Worm (Caenorhabditis elegans): Measurements from ENCODE around the gene T23D5.3.

The T23D5.3 gene

DNA sequence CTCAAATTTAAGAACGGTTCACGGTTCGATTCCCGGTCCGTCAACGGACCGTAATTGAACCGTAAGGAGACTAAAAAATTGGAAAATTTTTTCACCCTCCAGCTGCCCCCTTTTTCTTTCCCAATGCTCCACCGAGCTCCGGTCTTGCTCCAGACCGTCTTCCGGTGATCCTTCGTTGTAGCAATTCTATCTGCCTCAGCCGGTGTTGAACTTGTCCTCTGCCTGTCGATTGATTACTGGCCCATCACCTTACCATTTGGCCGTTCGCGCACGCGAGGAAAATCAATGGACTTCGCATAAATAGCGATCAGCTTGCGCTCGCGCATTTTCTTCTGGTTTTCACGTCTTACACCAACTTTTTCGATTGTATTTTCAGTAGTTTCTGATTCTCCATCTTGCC lies 33.9 kb upstream of the T23D5.3 start (continued):
- peak; percentile 76 for TF ChIP-seq Y53F4B.3 (GFP tag; IDR thresholded peaks at IDR 0.05)
- peak; percentile 19 for TF ChIP-seq nhr-90 (tag; optimal IDR thresholded peaks at IDR 0.05)
- TF ChIP-seq Y95B8A.8 (GFP tag; IDR thresholded peaks at IDR 0.05), result peak; percentile 69; the same call in 1 of the 2 replicates
- 0 out of 2 replicates have a peak, but pooled peaks have one; percentile 35 for TF ChIP-seq attf-3 (GFP tag; conservative IDR thresholded peaks at IDR 0.05)
- peak; percentile 60 for TF ChIP-seq B0261.1 (tag; optimal IDR thresholded peaks at IDR 0.05)
- peak; percentile 53 for TF ChIP-seq B0019.2 (GFP tag; conservative IDR thresholded peaks at IDR 0.05)
- TF ChIP-seq cebp-2 (GFP tag; IDR thresholded peaks at IDR 0.05), result peak; percentile 94; the same call in 1 of the 2 replicates
- peak; percentile 65 for TF ChIP-seq hmg-1.2 (GFP tag; IDR thresholded peaks at IDR 0.05)
- TF ChIP-seq rcor-1 (GFP tag; IDR thresholded peaks at IDR 0.05), result peak; percentile 80
- peak; percentile 85 for TF ChIP-seq ekl-4 (GFP tag; IDR thresholded peaks at IDR 0.05)
- peak; percentile 74 for TF ChIP-seq F39B2.1 (GFP tag; IDR thresholded peaks at IDR 0.05)
- peak; percentile 17 for TF ChIP-seq hrde-1 (tag; optimal IDR thresholded peaks at IDR 0.05; ENCODE audit: borderline replicate concordance)
- peak; percentile 72; the same call in 1 of the 2 replicates for TF ChIP-seq ztf-25 (GFP tag; IDR thresholded peaks at IDR 0.05)
- peak; percentile 87 for TF ChIP-seq nfyb-1 (GFP tag; IDR thresholded peaks at IDR 0.05)
- 0 out of 2 replicates have a peak, but pooled peaks have one; percentile 37 for TF ChIP-seq lir-1 (GFP tag; conservative IDR thresholded peaks at IDR 0.05)
- TF ChIP-seq madf-6 (GFP tag; IDR thresholded peaks at IDR 0.05), result peak; percentile 79
- TF ChIP-seq sea-2 (GFP tag; IDR thresholded peaks at IDR 0.05), result 0 out of 2 replicates have a peak, but pooled peaks have one; percentile 60
- TF ChIP-seq mes-4 (tag; optimal IDR thresholded peaks at IDR 0.05), result peak; percentile 22
- peak; percentile 27; the same call in 1 of the 2 replicates for TF ChIP-seq F33H1.4 (GFP tag; IDR thresholded peaks at IDR 0.05)
- TF ChIP-seq tbp1 (GFP tag; optimal IDR thresholded peaks at IDR 0.05), result peak; percentile 82
- TF ChIP-seq ceh-58 (GFP tag; IDR thresholded peaks at IDR 0.05), result peak; percentile 91
- peak; percentile 75 for TF ChIP-seq hmg-20 (GFP tag; IDR thresholded peaks at IDR 0.05)
- TF ChIP-seq bed-1 (GFP tag; IDR thresholded peaks at IDR 0.05), result peak; percentile 84; the same call in 1 of the 2 replicates
- peak; percentile 80 for TF ChIP-seq ztf-18 (tag; optimal IDR thresholded peaks at IDR 0.05)
- peak; percentile 84 for TF ChIP-seq C17E4.6 (GFP tag; IDR thresholded peaks at IDR 0.05)
- TF ChIP-seq Y53G8AR.9 (GFP tag; conservative IDR thresholded peaks at IDR 0.05), result peak; percentile 84
- TF ChIP-seq ceh-40 (GFP tag; IDR thresholded peaks at IDR 0.05), result 0 out of 2 replicates have a peak, but pooled peaks have one; percentile 40
- TF ChIP-seq egl-44 (GFP tag; IDR thresholded peaks at IDR 0.05), result peak; percentile 95
- peak; percentile 99 for TF ChIP-seq lin-26 (GFP tag; IDR thresholded peaks at IDR 0.05)
- TF ChIP-seq attf-6 (GFP tag; IDR thresholded peaks at IDR 0.05), result peak; percentile 89
- peak; percentile 83 for TF ChIP-seq dox-1 (GFP tag; IDR thresholded peaks at IDR 0.05)
- TF ChIP-seq Y56A3A.18 (GFP tag; IDR thresholded peaks at IDR 0.05), result peak; percentile 66
- TF ChIP-seq nhr-120 (GFP tag; IDR thresholded peaks at IDR 0.05), result peak; percentile 86; the same call in 1 of the 2 replicates
- TF ChIP-seq F37B4.10 (GFP tag; IDR thresholded peaks at IDR 0.05), result peak; percentile 89; the same call in 1 of the 2 replicates

DNA sequence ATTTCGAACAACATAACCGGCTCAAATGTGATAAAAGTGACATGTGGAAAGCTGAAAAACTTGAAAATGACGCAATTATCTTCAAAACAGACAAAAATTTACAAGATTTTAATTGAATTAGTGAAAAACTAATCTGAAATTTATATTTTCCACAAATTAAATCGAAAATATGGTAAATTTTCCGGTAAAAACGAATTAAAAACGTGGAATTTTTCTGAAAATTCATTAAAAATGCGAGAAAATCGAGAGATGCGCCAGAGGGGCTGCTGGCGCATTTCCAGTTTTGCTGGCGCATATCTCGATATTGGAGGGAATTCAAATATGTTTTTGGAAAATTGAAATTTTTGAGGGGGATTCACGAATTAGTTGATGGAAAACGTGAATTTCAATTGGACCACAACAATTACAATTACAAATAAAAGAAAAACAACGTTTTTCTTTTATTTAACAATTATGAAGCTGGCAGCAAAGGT lies 32.7 kb upstream of the T23D5.3 start, which contains the start of the genes haf-3 and F57A10.2:
Gene haf-3, minus strand, starts transcription at position 51 of the 473 bp plus-strand sequence.
Gene F57A10.2, plus strand, starts transcription at position 454 of the 473 bp plus-strand sequence.
- TF ChIP-seq sptf-2 (GFP tag; optimal IDR thresholded peaks at IDR 0.05) (no peak), aptf-2 (GFP tag; conservative IDR thresholded peaks at IDR 0.05) (no peak), pbrm-1 (GFP tag; IDR thresholded peaks at IDR 0.05) (peak; percentile 92), snpc-3.4 (tag; optimal IDR thresholded peaks at IDR 0.05) (peak; percentile 83), F37B4.10 (GFP tag; IDR thresholded peaks at IDR 0.05) (no peak), ets-4 (GFP tag; optimal IDR thresholded peaks at IDR 0.05) (no peak), attf-6 (GFP tag; IDR thresholded peaks at IDR 0.05) (peak; percentile 84), lag-1 (GFP tag; IDR thresholded peaks at IDR 0.05) (no peak), F39B2.1 (GFP tag; IDR thresholded peaks at IDR 0.05) (0 out of 2 replicates have a peak, but pooled peaks have one; percentile 45), F22D6.2 (tag; optimal IDR thresholded peaks at IDR 0.05) (peak; percentile 12), T26A5.8 (tag; optimal IDR thresholded peaks at IDR 0.05) (no peak), tbx-9 (tag; optimal IDR thresholded peaks at IDR 0.05; ENCODE audit: borderline replicate concordance) (no peak), B0336.3 (GFP tag; IDR thresholded peaks at IDR 0.05) (peak; percentile 86), snpc-4 (GFP tag; optimal IDR thresholded peaks at IDR 0.05) (peak; percentile 36), snpc-4 (tag; optimal IDR thresholded peaks at IDR 0.05) (peak; percentile 70 to 86 (median 81)), F10E7.11 (tag; optimal IDR thresholded peaks at IDR 0.05) (no peak), gei-17 (GFP tag; optimal IDR thresholded peaks at IDR 0.05) (peak; percentile 48), F57A8.1 (GFP tag; optimal IDR thresholded peaks at IDR 0.05) (no peak), Y53F4B.3 (GFP tag; IDR thresholded peaks at IDR 0.05) (no peak)

Data from whole organism, young adult.